Worm (Caenorhabditis elegans) whole organism, dauer: ENCODE data around the gene W02B12.16.
"Not testable (repeated sequence)": the region's sequence is repeated elsewhere in the genome, so short reads cannot be mapped to it uniquely, and the experiment has no call there.

Experiments used
- unc-62 ChIP-seq: sonication (generic microtip); optimal IDR thresholded peaks from 2 replicates; lab custom pipeline; 2017; ENCODE audit warnings: missing biosample characterization, missing genetic modification reagents, missing genetic modification characterization

W02B12.16 gene

ce11 chrII:11450882-11451281, 25.4 kb downstream of the W02B12.16 start:
- no peak for TF ChIP-seq unc-62 (GFP tag; lab: Kevin White, UChicago)

ce11 chrII:11448753-11449152, 27.6 kb downstream of the W02B12.16 start, which contains the start of gene W02B12.1:
Gene W02B12.1 (plus strand): TSS chrII:11449021.
- TF ChIP-seq unc-62 (GFP tag; lab: Kevin White, UChicago), result no peak

ce11 chrII:11444973-11445372, 31.3 kb downstream of the W02B12.16 start, which contains the start of gene W02B12.13:
Gene W02B12.13 (plus strand): TSS chrII:11445273.
- TF ChIP-seq unc-62 (GFP tag; lab: Kevin White, UChicago), result no peak

ce11 chrII:11443862-11444261, 32.4 kb downstream of the W02B12.16 start, which contains the start of gene adbp-1:
Gene adbp-1 (plus strand): TSS chrII:11444162.
- TF ChIP-seq unc-62 (GFP tag; lab: Kevin White, UChicago), result no peak

ce11 chrII:11443128-11443527, 33.2 kb downstream of the W02B12.16 start:
- TF ChIP-seq unc-62 (GFP tag; lab: Kevin White, UChicago), result no peak

ce11 chrII:11442425-11442824, 33.9 kb downstream of the W02B12.16 start, which contains the start of gene ebp-2:
Gene ebp-2 (plus strand): TSS chrII:11442725.
- TF ChIP-seq unc-62 (GFP tag; lab: Kevin White, UChicago), result not testable (repeated sequence)

- no peak for TF ChIP-seq unc-62 (GFP tag; lab: Kevin White, UChicago)
These were observed 36.0 kb downstream of the W02B12.16 start, which contains the start of gene VW02B12L.2 for ce11 chrII:11440265-11440664. Gene VW02B12L.2 (minus strand): TSS chrII:11440329.

- no peak for TF ChIP-seq unc-62 (GFP tag; lab: Kevin White, UChicago)
These were observed 37.9 kb downstream of the W02B12.16 start, which contains the start of gene vha-6 for ce11 chrII:11438417-11438816. Gene vha-6 (minus strand): TSS chrII:11438452.

ce11 chrII:11433942-11434341, 42.4 kb downstream of the W02B12.16 start, which contains the start of gene C05D12.5:
Gene C05D12.5 (plus strand): TSS chrII:11434242.
- no peak for TF ChIP-seq unc-62 (GFP tag; lab: Kevin White, UChicago)

- no peak for TF ChIP-seq unc-62 (GFP tag; lab: Kevin White, UChicago)
These were observed 44.7 kb downstream of the W02B12.16 start, which contains the start of gene C05D12.4 for ce11 chrII:11431584-11431983. Gene C05D12.4 (plus strand): TSS chrII:11431884.

ce11 chrII:11428599-11428998, 47.7 kb downstream of the W02B12.16 start:
- TF ChIP-seq unc-62 (GFP tag; lab: Kevin White, UChicago), result no peak

- no peak for TF ChIP-seq unc-62 (GFP tag; lab: Kevin White, UChicago)
These were observed 49.0 kb downstream of the W02B12.16 start for ce11 chrII:11427322-11427721.
